Fruit fly (Drosophila melanogaster) whole organism, prepupa: Measurements from ENCODE around the gene CG42579.

Experiments used
- Blimp-1 ChIP-seq: fragments of 200-800 bp; sonication (Bioruptor generic); optimal IDR thresholded peaks from 3 replicates; lab custom pipeline; 2017; ENCODE audit warnings: missing biosample characterization, missing genetic modification characterization, mild to moderate bottlenecking, moderate library complexity, missing genetic modification reagents
- CG10631 ChIP-seq: fragments of 200-800 bp; sonication (Bioruptor generic); optimal IDR thresholded peaks from 2 replicates; lab custom pipeline; 2016; ENCODE audit warnings: missing biosample characterization, missing genetic modification characterization
- CG10669 ChIP-seq: fragments of 200-800 bp; sonication (Bioruptor generic); optimal IDR thresholded peaks from 3 replicates; lab custom pipeline; 2018; ENCODE audit warnings: missing biosample characterization, mild to moderate bottlenecking, missing genetic modification characterization, moderate library complexity
- CG11294 ChIP-seq: fragments of 200-800 bp; sonication (Bioruptor generic); IDR thresholded peaks from 2 replicates; pipeline ENCODE4 v1.3.6; 2022; ENCODE audit warnings: missing biosample characterization, missing genetic modification characterization
- CG11762 ChIP-seq: fragments of 200-800 bp; sonication (Bioruptor generic); optimal IDR thresholded peaks from 3 replicates; lab custom pipeline; 2016; ENCODE audit warnings: missing biosample characterization, missing genetic modification characterization; ENCODE audit not compliant: insufficient read depth
- CG15336 ChIP-seq: fragments of 200-800 bp; sonication (Bioruptor generic); IDR thresholded peaks from 2 replicates; pipeline ENCODE4 v1.3.6; 2022; ENCODE audit warnings: missing biosample characterization, missing genetic modification characterization
- CG1621 ChIP-seq: fragments of 200-800 bp; sonication (Bioruptor generic); optimal IDR thresholded peaks from 3 replicates; lab custom pipeline; 2018; ENCODE audit warnings: missing biosample characterization, mild to moderate bottlenecking, missing genetic modification characterization
- CG16779 ChIP-seq: fragments of 200-800 bp; sonication (Bioruptor generic); optimal IDR thresholded peaks from 3 replicates; lab custom pipeline; 2017; ENCODE audit warnings: missing biosample characterization, mild to moderate bottlenecking, missing genetic modification characterization
- CG3032 ChIP-seq: fragments of 200-800 bp; optimal IDR thresholded peaks from 2 replicates; lab custom pipeline; 2019; ENCODE audit warnings: missing biosample characterization, mild to moderate bottlenecking, missing genetic modification characterization, moderate library complexity
- CG31627 ChIP-seq: fragments of 200-800 bp; sonication (Bioruptor generic); optimal IDR thresholded peaks from 3 replicates; lab custom pipeline; 2016; ENCODE audit warnings: missing biosample characterization, missing genetic modification characterization
- CG32006 ChIP-seq: fragments of 200-800 bp; sonication (Bioruptor generic); optimal IDR thresholded peaks from 3 replicates; lab custom pipeline; 2017; ENCODE audit warnings: missing biosample characterization, mild to moderate bottlenecking, missing genetic modification characterization
- CG3919 ChIP-seq: fragments of 200-800 bp; sonication (Bioruptor generic); optimal IDR thresholded peaks from 3 replicates; lab custom pipeline; 2016; ENCODE audit warnings: missing biosample characterization, missing genetic modification characterization
- CG6163 ChIP-seq: fragments of 200-800 bp; sonication (Bioruptor generic); IDR thresholded peaks from 3 replicates; pipeline ENCODE4 v1.3.6; 2022; ENCODE audit warnings: missing biosample characterization, missing genetic modification characterization
- CG6276 ChIP-seq: fragments of 200-800 bp; sonication (Bioruptor generic); optimal IDR thresholded peaks from 2 replicates; lab custom pipeline; 2017; ENCODE audit warnings: missing biosample characterization, mild to moderate bottlenecking, missing genetic modification characterization
- CG6792 ChIP-seq: fragments of 200-800 bp; sonication (Bioruptor generic); optimal IDR thresholded peaks from 3 replicates; lab custom pipeline; 2016; ENCODE audit warnings: missing biosample characterization, missing genetic modification characterization
- CG6808 ChIP-seq: fragments of 200-800 bp; sonication (Bioruptor generic); optimal IDR thresholded peaks from 3 replicates; lab custom pipeline; 2017; ENCODE audit warnings: missing biosample characterization, missing genetic modification characterization, mild to moderate bottlenecking, moderate library complexity, missing genetic modification reagents
- CG6854 ChIP-seq: fragments of 200-800 bp; sonication (Bioruptor generic); optimal IDR thresholded peaks from 2 replicates; lab custom pipeline; 2017; ENCODE audit warnings: missing biosample characterization, mild to moderate bottlenecking, missing genetic modification characterization
- CG7368 ChIP-seq: fragments of 200-800 bp; sonication (Bioruptor generic); optimal IDR thresholded peaks from 3 replicates; lab custom pipeline; 2016; ENCODE audit warnings: missing biosample characterization, missing genetic modification characterization
- CG8119 ChIP-seq: fragments of 200-800 bp; sonication (Bioruptor generic); IDR thresholded peaks from 3 replicates; pipeline ENCODE4 v1.3.6; 2022; ENCODE audit warnings: missing biosample characterization, missing genetic modification characterization
- CG8319 ChIP-seq: fragments of 200-800 bp; sonication (Bioruptor generic); optimal IDR thresholded peaks from 3 replicates; lab custom pipeline; 2016; ENCODE audit warnings: missing biosample characterization, missing genetic modification characterization
- CG8632 ChIP-seq: fragments of 200-800 bp; sonication (Bioruptor generic); optimal IDR thresholded peaks from 3 replicates; lab custom pipeline; 2016; ENCODE audit warnings: missing biosample characterization, missing genetic modification characterization
- CG9139 ChIP-seq: fragments of 200-800 bp; sonication (Bioruptor generic); optimal IDR thresholded peaks from 3 replicates; lab custom pipeline; 2017; ENCODE audit warnings: missing biosample characterization, mild to moderate bottlenecking, missing genetic modification characterization
- Eip75B ChIP-seq: fragments of 200-800 bp; sonication (Bioruptor generic); optimal IDR thresholded peaks from 3 replicates; lab custom pipeline; 2016; ENCODE audit warnings: missing biosample characterization, missing genetic modification characterization
- Eip78C ChIP-seq: fragments of 200-800 bp; sonication (Bioruptor generic); peaks from one replicate; lab custom pipeline; 2016; ENCODE audit warnings: missing biosample characterization, missing genetic modification characterization
- Eip93F ChIP-seq: fragments of 200-800 bp; sonication (Bioruptor generic); optimal IDR thresholded peaks from 2 replicates; lab custom pipeline; 2016; ENCODE audit warnings: missing biosample characterization, mild to moderate bottlenecking, missing genetic modification characterization
- Ets96B ChIP-seq: fragments of 200-800 bp; optimal IDR thresholded peaks from 2 replicates; lab custom pipeline; 2019; ENCODE audit warnings: missing biosample characterization, mild to moderate bottlenecking, missing genetic modification characterization, moderate library complexity
- Gug ChIP-seq: fragments of 200-800 bp; sonication (Bioruptor generic); IDR thresholded peaks from 2 replicates; pipeline ENCODE4 v1.3.6; 2022; ENCODE audit warnings: missing biosample characterization, missing genetic modification characterization
- Hr38 ChIP-seq: sonication (Bioruptor generic); optimal IDR thresholded peaks from 2 replicates; lab custom pipeline; 2016; ENCODE audit warnings: missing biosample characterization, missing genetic modification characterization
- Hr39 ChIP-seq: fragments of 200-800 bp; sonication (Bioruptor generic); optimal IDR thresholded peaks from 2 replicates; lab custom pipeline; 2016; ENCODE audit warnings: missing biosample characterization, missing genetic modification characterization
- Hr4 ChIP-seq: fragments of 200-800 bp; sonication (Bioruptor generic); optimal IDR thresholded peaks from 3 replicates; lab custom pipeline; 2016; ENCODE audit warnings: missing biosample characterization, missing genetic modification characterization
- Lpt ChIP-seq: fragments of 200-800 bp; sonication (Bioruptor generic); optimal IDR thresholded peaks from 3 replicates; lab custom pipeline; 2016; ENCODE audit warnings: missing biosample characterization, missing genetic modification characterization
- OdsH ChIP-seq: fragments of 200-800 bp; sonication (Bioruptor generic); optimal IDR thresholded peaks from 3 replicates; lab custom pipeline; 2016; ENCODE audit warnings: missing biosample characterization, missing genetic modification characterization
- Sox102F ChIP-seq: fragments of 200-800 bp; sonication (Bioruptor generic); optimal IDR thresholded peaks from 2 replicates; lab custom pipeline; 2016; ENCODE audit warnings: missing biosample characterization, mild to moderate bottlenecking, missing genetic modification characterization
- Sox14 ChIP-seq: fragments of 200-800 bp; sonication (Bioruptor generic); optimal IDR thresholded peaks from 3 replicates; lab custom pipeline; 2016; ENCODE audit warnings: missing biosample characterization, missing genetic modification characterization
- Sox15 ChIP-seq: fragments of 200-800 bp; sonication (Bioruptor generic); optimal IDR thresholded peaks from 3 replicates; lab custom pipeline; 2016; ENCODE audit warnings: missing biosample characterization, missing genetic modification characterization
- acj6 ChIP-seq: fragments of 200-800 bp; sonication (Bioruptor generic); optimal IDR thresholded peaks from 3 replicates; lab custom pipeline; 2016; ENCODE audit warnings: missing biosample characterization, missing genetic modification characterization
- cyc ChIP-seq: fragments of 200-800 bp; sonication (Bioruptor generic); optimal IDR thresholded peaks from 3 replicates; lab custom pipeline; 2016; ENCODE audit warnings: missing biosample characterization, missing genetic modification characterization
- dsx ChIP-seq: fragments of 200-800 bp; optimal IDR thresholded peaks from 3 replicates; lab custom pipeline; 2019; ENCODE audit warnings: missing biosample characterization, mild to moderate bottlenecking, missing genetic modification characterization, moderate library complexity; ENCODE audit not compliant: poor library complexity, severe bottlenecking
- eg ChIP-seq: fragments of 200-800 bp; sonication (Bioruptor generic); IDR thresholded peaks from 3 replicates; pipeline ENCODE4 v1.3.6; 2022; ENCODE audit warnings: missing biosample characterization, missing genetic modification characterization
- esn ChIP-seq: fragments of 200-800 bp; sonication (Bioruptor generic); optimal IDR thresholded peaks from 2 replicates; lab custom pipeline; 2016; ENCODE audit warnings: missing biosample characterization, mild to moderate bottlenecking, missing genetic modification characterization, moderate library complexity
- fd59A ChIP-seq: fragments of 200-800 bp; sonication (Bioruptor generic); optimal IDR thresholded peaks from 2 replicates; lab custom pipeline; 2017; ENCODE audit warnings: missing biosample characterization, mild to moderate bottlenecking, missing genetic modification characterization, missing genetic modification reagents
- fd85E ChIP-seq: fragments of 200-800 bp; sonication (Bioruptor generic); optimal IDR thresholded peaks from 3 replicates; lab custom pipeline; 2016; ENCODE audit warnings: missing biosample characterization, missing genetic modification characterization
- fkh ChIP-seq: fragments of 200-800 bp; sonication (Bioruptor generic); optimal IDR thresholded peaks from 3 replicates; lab custom pipeline; 2017; ENCODE audit warnings: missing biosample characterization, mild to moderate bottlenecking, missing genetic modification characterization, moderate library complexity
- lz ChIP-seq: fragments of 200-800 bp; sonication (Bioruptor generic); optimal IDR thresholded peaks from 3 replicates; lab custom pipeline; 2016; ENCODE audit warnings: missing biosample characterization, missing genetic modification characterization
- net ChIP-seq: fragments of 200-800 bp; sonication (Bioruptor generic); optimal IDR thresholded peaks from 3 replicates; lab custom pipeline; 2016; ENCODE audit warnings: missing biosample characterization, missing genetic modification characterization
- salr ChIP-seq, 2 experiments: fragments of 200-800 bp; sonication (Bioruptor generic); optimal IDR thresholded peaks; 3 replicates each; lab custom pipeline; 2016 to 2018; ENCODE audit warnings: missing biosample characterization in 2 of 2, missing genetic modification characterization in 2 of 2, mild to moderate bottlenecking in 1 of 2
- spab ChIP-seq: fragments of 200-800 bp; sonication (Bioruptor generic); optimal IDR thresholded peaks from 2 replicates; lab custom pipeline; 2017; ENCODE audit warnings: missing biosample characterization, mild to moderate bottlenecking, missing genetic modification characterization, missing genetic modification reagents
- ss ChIP-seq, 2 experiments: fragments of 200-800 bp; sonication (Bioruptor generic); optimal IDR thresholded peaks; 2 replicates in 1 of 2; 3 replicates in 1 of 2; lab custom pipeline; 2017 to 2018; ENCODE audit warnings: mild to moderate bottlenecking in 2 of 2, missing biosample characterization in 2 of 2, missing genetic modification characterization in 2 of 2, moderate library complexity in 1 of 2
- svp ChIP-seq: fragments of 200-800 bp; sonication (Bioruptor generic); peaks from one replicate; lab custom pipeline; 2016; ENCODE audit warnings: missing biosample characterization, missing genetic modification characterization

Gene CG42579

dm6 chrX:20499802-20500201, 27.6 kb upstream of the CG42579 start:
- no peak for TF ChIP-seq salr (GFP tag; optimal IDR thresholded peaks at IDR 0.05; lab: Kevin White, UChicago)

DNA sequence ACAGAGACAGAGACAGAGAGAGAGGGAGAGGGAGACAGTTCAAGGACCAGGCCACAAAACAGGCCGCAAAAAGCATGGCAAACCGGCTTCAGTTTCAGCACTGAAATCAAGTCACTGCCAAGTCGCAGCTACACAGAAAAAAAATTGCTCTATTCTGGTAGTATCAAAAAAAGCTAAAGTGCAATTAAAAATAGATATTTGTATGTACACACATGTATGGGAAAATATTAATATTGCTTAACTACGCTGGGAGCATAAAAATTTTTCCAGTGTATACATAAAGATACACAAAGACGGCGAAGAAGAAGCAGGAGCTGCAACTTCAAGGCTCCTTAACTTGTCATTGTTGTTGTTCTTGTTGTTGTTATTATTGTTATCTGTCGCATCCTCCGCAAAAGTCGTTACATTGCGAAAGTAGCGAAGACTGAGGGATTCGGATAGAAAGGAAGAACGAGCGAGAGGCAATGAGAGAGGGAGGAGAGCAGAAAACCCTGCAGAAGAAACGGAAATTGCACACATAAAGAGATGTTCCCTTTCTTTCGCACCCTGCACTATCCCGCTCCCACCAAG, 26.3 kb upstream of the CG42579 start:
- peak; percentile 99 for TF ChIP-seq Eip78C
- peak; percentile 66 for TF ChIP-seq Blimp-1 (GFP tag; lab: Kevin White, UChicago)
- peak; percentile 93 for TF ChIP-seq Lpt
- peak; percentile 28 for TF ChIP-seq Hr38 (GFP tag; lab: Kevin White, UChicago)
- peak; percentile 95 for TF ChIP-seq acj6
- peak; percentile 94 for TF ChIP-seq CG10631 (GFP tag; lab: Kevin White, UChicago)
- peak; percentile 97 for TF ChIP-seq esn (GFP tag; lab: Kevin White, UChicago)
- peak; percentile 93 for TF ChIP-seq eg (GFP tag; lab: Robert Waterston, UW)
- peak; percentile 94 for TF ChIP-seq OdsH (GFP tag; lab: Kevin White, UChicago)
- TF ChIP-seq CG15336, result peak; percentile 87
- TF ChIP-seq CG6854 (GFP tag; lab: Kevin White, UChicago), result peak; percentile 49
- TF ChIP-seq CG8319 (GFP tag; lab: Kevin White, UChicago), result peak; percentile 52
- TF ChIP-seq CG3032 (tag; lab: Kevin White, UChicago), result peak; percentile 97
- peak; percentile 62 to 95 for TF ChIP-seq salr (GFP tag; optimal IDR thresholded peaks at IDR 0.05; lab: Kevin White, UChicago)
- peak; percentile 78 for TF ChIP-seq Hr4 (GFP tag; lab: Kevin White, UChicago)
- peak; percentile 92 to 96 for TF ChIP-seq ss (GFP tag; optimal IDR thresholded peaks at IDR 0.05; lab: Kevin White, UChicago)
- TF ChIP-seq fd59A (GFP tag; lab: Kevin White, UChicago), result peak; percentile 96
- peak; percentile 95 for TF ChIP-seq CG6163
- peak; percentile 93 for TF ChIP-seq CG16779
- peak; percentile 84 for TF ChIP-seq CG6808
- peak; percentile 94 for TF ChIP-seq CG32006 (GFP tag; lab: Kevin White, UChicago)
- peak; percentile 84 for TF ChIP-seq Ets96B (tag; lab: Kevin White, UChicago)
- TF ChIP-seq spab (GFP tag; lab: Kevin White, UChicago), result peak; percentile 69
- peak; percentile 97 for TF ChIP-seq CG31627
- peak; percentile 67 for TF ChIP-seq CG7368 (GFP tag; lab: Kevin White, UChicago)
- peak; percentile 85 for TF ChIP-seq CG11294 (GFP tag; lab: Robert Waterston, UW)
- TF ChIP-seq cyc, result peak; percentile 87
- TF ChIP-seq dsx (GFP tag; lab: Kevin White, UChicago), result peak; percentile 95
- TF ChIP-seq Sox14 (GFP tag; lab: Kevin White, UChicago), result peak; percentile 97
- peak; percentile 96 for TF ChIP-seq Sox102F (GFP tag; lab: Kevin White, UChicago)
- TF ChIP-seq fd85E (GFP tag; lab: Kevin White, UChicago), result peak; percentile 29
- peak; percentile 86 for TF ChIP-seq CG10669
- TF ChIP-seq Sox15 (GFP tag; lab: Kevin White, UChicago), result peak; percentile 77
- peak; percentile 92 for TF ChIP-seq CG1621 (tag; lab: Kevin White, UChicago)
- TF ChIP-seq Hr39 (GFP tag; lab: Kevin White, UChicago), result peak; percentile 97
- TF ChIP-seq CG6792, result peak; percentile 96
- TF ChIP-seq CG3919, result peak; percentile 80
- TF ChIP-seq net (GFP tag; lab: Kevin White, UChicago), result peak; percentile 91
- TF ChIP-seq lz, result peak; percentile 98
- peak; percentile 78 for TF ChIP-seq CG9139
- peak; percentile 98 for TF ChIP-seq svp (GFP tag; lab: Kevin White, UChicago)
- TF ChIP-seq Gug, result peak; percentile 92
- peak; percentile 52 for TF ChIP-seq CG6276
- TF ChIP-seq CG8119, result peak; percentile 94
- peak; percentile 98 for TF ChIP-seq Eip75B
- peak; percentile 91 for TF ChIP-seq Eip93F
- peak; percentile 95 for TF ChIP-seq CG8632
- no peak for TF ChIP-seq fkh
- peak; percentile 54 for TF ChIP-seq CG11762 (GFP tag; lab: Kevin White, UChicago)
